Worm (Caenorhabditis elegans) whole organism, L2 larva: ENCODE data around the gene F22B7.1.
A peak's percentile ranks its signal among the peaks of the same experiment; 100 is the strongest.

Experiments used
- C34F6.9 ChIP-seq: fragments of 150-350 bp; optimal IDR thresholded peaks from 2 replicates; lab custom pipeline; 2014; ENCODE audit warnings: missing biosample characterization, missing genetic modification characterization
- F13H6.1 ChIP-seq: sonication (generic microtip); optimal IDR thresholded peaks from 2 replicates; lab custom pipeline; 2016; ENCODE audit warnings: missing genetic modification characterization, missing compliant biosample characterization
- Y55F3AM.14 ChIP-seq: fragments of 200-800 bp; sonication (Bioruptor generic); optimal IDR thresholded peaks from 2 replicates; lab custom pipeline; 2018; ENCODE audit warnings: mild to moderate bottlenecking, missing genetic modification characterization, missing compliant biosample characterization
- ZK546.5 ChIP-seq: sonication (generic microtip); optimal IDR thresholded peaks from 2 replicates; lab custom pipeline; 2017; ENCODE audit warnings: missing biosample characterization, missing genetic modification characterization
- alr-1 ChIP-seq: fragments of 150-350 bp; optimal IDR thresholded peaks from 2 replicates; lab custom pipeline; 2014; ENCODE audit warnings: missing biosample characterization, missing genetic modification characterization
- aly-2 ChIP-seq: fragments of 150-350 bp; optimal IDR thresholded peaks from 2 replicates; lab custom pipeline; 2014; ENCODE audit warnings: missing biosample characterization, missing genetic modification characterization
- ama-1 ChIP-seq: fragments of 150-350 bp; optimal IDR thresholded peaks from 2 replicates; lab custom pipeline; 2018; ENCODE audit warnings: inconsistent platforms
- blmp-1 ChIP-seq: sonication (generic microtip); optimal IDR thresholded peaks from 2 replicates; lab custom pipeline; 2017; ENCODE audit warnings: missing genetic modification characterization, mild to moderate bottlenecking, missing compliant biosample characterization, antibody characterized with exemption, moderate library complexity; ENCODE audit not compliant: insufficient read depth
- ceh-16 ChIP-seq: fragments of 150-350 bp; optimal IDR thresholded peaks from 2 replicates; lab custom pipeline; 2014; ENCODE audit warnings: missing biosample characterization, missing genetic modification characterization
- ceh-82 ChIP-seq: fragments of 150-350 bp; optimal IDR thresholded peaks from 2 replicates; lab custom pipeline; 2014; ENCODE audit warnings: missing biosample characterization, missing genetic modification characterization
- crh-2 ChIP-seq: sonication (generic microtip); optimal IDR thresholded peaks from 2 replicates; lab custom pipeline; 2017; ENCODE audit warnings: missing biosample characterization, missing genetic modification characterization
- egl-27 ChIP-seq: sonication (generic microtip); optimal IDR thresholded peaks from 3 replicates; lab custom pipeline; 2017; ENCODE audit warnings: missing biosample characterization, missing genetic modification reagents, missing genetic modification characterization
- elt-3 ChIP-seq: sonication (generic microtip); optimal IDR thresholded peaks from 2 replicates; lab custom pipeline; 2017; ENCODE audit warnings: missing biosample characterization, missing genetic modification characterization
- fos-1 ChIP-seq: fragments of 150-350 bp; optimal IDR thresholded peaks from 2 replicates; lab custom pipeline; 2014; ENCODE audit warnings: missing biosample characterization, missing genetic modification characterization
- lin-11 ChIP-seq: fragments of 150-350 bp; sonication (generic microtip); optimal IDR thresholded peaks from 2 replicates; lab custom pipeline; 2014; ENCODE audit warnings: missing biosample characterization, missing genetic modification characterization, inconsistent platforms, mixed read lengths
- lin-13 ChIP-seq: fragments of 150-350 bp; optimal IDR thresholded peaks from 2 replicates; lab custom pipeline; 2014; ENCODE audit warnings: missing biosample characterization, missing genetic modification reagents, missing genetic modification characterization
- lin-39 ChIP-seq: fragments of 150-350 bp; optimal IDR thresholded peaks from 2 replicates; lab custom pipeline; 2014; ENCODE audit warnings: missing biosample characterization, missing genetic modification reagents, missing genetic modification characterization
- lsy-2 ChIP-seq, 2 experiments: fragments of 150-350 bp in 1 of 2; sonication (generic microtip) in 1 of 2; optimal IDR thresholded peaks; 2 replicates each; lab custom pipeline; 2014 to 2017; ENCODE audit warnings: missing biosample characterization in 2 of 2, missing genetic modification characterization in 2 of 2
- mab-5 ChIP-seq: fragments of 150-350 bp; optimal IDR thresholded peaks from 2 replicates; lab custom pipeline; 2014; ENCODE audit warnings: missing biosample characterization, missing genetic modification characterization
- mbf-1 ChIP-seq: sonication (generic microtip); optimal IDR thresholded peaks from 2 replicates; lab custom pipeline; 2017; ENCODE audit warnings: missing biosample characterization, missing genetic modification characterization
- mdl-1 ChIP-seq, 2 experiments: fragments of 150-350 bp in 1 of 2; sonication (generic microtip) in 1 of 2; optimal IDR thresholded peaks; 2 replicates each; lab custom pipeline; 2017; ENCODE audit warnings: missing biosample characterization in 2 of 2, missing genetic modification characterization in 2 of 2
- nhr-10 ChIP-seq: sonication (generic microtip); optimal IDR thresholded peaks from 2 replicates; lab custom pipeline; 2017; ENCODE audit warnings: missing biosample characterization, missing genetic modification characterization
- nhr-11 ChIP-seq: fragments of 150-350 bp; optimal IDR thresholded peaks from 2 replicates; lab custom pipeline; 2014; ENCODE audit warnings: missing biosample characterization, missing genetic modification characterization
- nhr-12 ChIP-seq: fragments of 150-350 bp; optimal IDR thresholded peaks from 2 replicates; lab custom pipeline; 2014; ENCODE audit warnings: missing biosample characterization, missing genetic modification characterization
- nhr-129 ChIP-seq: fragments of 150-350 bp; optimal IDR thresholded peaks from 2 replicates; lab custom pipeline; 2014; ENCODE audit warnings: missing biosample characterization, missing genetic modification characterization
- nhr-23 ChIP-seq: fragments of 150-350 bp; optimal IDR thresholded peaks from 2 replicates; lab custom pipeline; 2014; ENCODE audit warnings: missing biosample characterization, missing genetic modification reagents, missing genetic modification characterization
- nhr-25 ChIP-seq: fragments of 150-350 bp; sonication (generic microtip); optimal IDR thresholded peaks from 3 replicates; lab custom pipeline; 2014; ENCODE audit warnings: missing biosample characterization, missing genetic modification characterization
- nhr-77 ChIP-seq: fragments of 150-350 bp; optimal IDR thresholded peaks from 2 replicates; lab custom pipeline; 2014; ENCODE audit warnings: missing biosample characterization, missing genetic modification characterization
- peb-1 ChIP-seq: fragments of 150-350 bp; optimal IDR thresholded peaks from 2 replicates; lab custom pipeline; 2014; ENCODE audit warnings: missing biosample characterization, missing genetic modification characterization
- sem-4 ChIP-seq: fragments of 150-350 bp; optimal IDR thresholded peaks from 2 replicates; lab custom pipeline; 2014; ENCODE audit warnings: missing biosample characterization, missing genetic modification reagents, missing genetic modification characterization
- sma-3 ChIP-seq: sonication (generic microtip); optimal IDR thresholded peaks from 2 replicates; lab custom pipeline; 2016; ENCODE audit warnings: missing genetic modification reagents, missing genetic modification characterization, missing compliant biosample characterization
- sma-9 ChIP-seq, 2 experiments: fragments of 150-350 bp in 1 of 2; sonication (generic microtip) in 1 of 2; optimal IDR thresholded peaks; 2 replicates each; lab custom pipeline; 2014 to 2016; ENCODE audit warnings: missing genetic modification characterization in 2 of 2, mild to moderate bottlenecking in 1 of 2, missing biosample characterization in 1 of 2, missing compliant biosample characterization in 1 of 2, missing genetic modification reagents in 1 of 2, moderate library complexity in 1 of 2
- unc-39 ChIP-seq: fragments of 150-350 bp; optimal IDR thresholded peaks from 2 replicates; lab custom pipeline; 2014; ENCODE audit warnings: missing biosample characterization, missing genetic modification characterization
- unc-55 ChIP-seq: fragments of 150-350 bp; sonication (generic microtip); optimal IDR thresholded peaks from 3 replicates; lab custom pipeline; 2014; ENCODE audit warnings: missing biosample characterization, missing genetic modification reagents, missing genetic modification characterization
- unc-62 ChIP-seq: fragments of 150-350 bp; optimal IDR thresholded peaks from 2 replicates; lab custom pipeline; 2014; ENCODE audit warnings: missing biosample characterization, missing genetic modification reagents, missing genetic modification characterization
- ztf-1 ChIP-seq: fragments of 200-800 bp; sonication (Bioruptor generic); conservative IDR thresholded peaks from 2 replicates; pipeline ENCODE4 v1.3.6; 2022; ENCODE audit warnings: missing genetic modification characterization, missing compliant biosample characterization
- ztf-4 ChIP-seq: fragments of 150-350 bp; optimal IDR thresholded peaks from 2 replicates; lab custom pipeline; 2014; ENCODE audit warnings: missing biosample characterization, missing genetic modification characterization

Gene F22B7.1

DNA sequence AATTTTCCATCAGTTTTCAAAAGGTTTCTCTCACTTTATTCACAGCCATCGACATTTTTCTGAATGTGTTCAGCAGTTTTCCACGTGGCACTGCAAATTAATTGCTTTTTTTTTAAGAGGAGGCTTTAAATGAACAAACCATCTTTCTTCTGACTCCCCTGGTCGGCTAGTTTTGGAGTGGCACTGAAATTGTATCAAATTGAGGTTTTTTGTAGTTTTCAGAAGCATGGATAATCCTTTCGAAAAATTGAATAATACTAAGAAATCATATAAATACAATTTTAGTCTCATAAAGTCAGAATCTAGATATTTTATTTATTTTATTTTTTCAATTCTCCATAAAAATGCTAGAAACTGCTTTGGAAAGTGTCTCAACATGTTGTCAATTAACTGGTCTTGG lies 39.6 kb downstream of the F22B7.1 start, which contains the start of gene B0303.16:
Gene B0303.16, plus strand, starts transcription at position 301 of the 400 bp plus-strand sequence.
- TF ChIP-seq lin-39 (tag; lab: Kevin White, UChicago): no peak
- TF ChIP-seq sma-9 (GFP tag; optimal IDR thresholded peaks at IDR 0.05; lab: Kevin White, UChicago): no peak
- no peak for TF ChIP-seq sma-9 (tag; optimal IDR thresholded peaks at IDR 0.05; lab: Kevin White, UChicago)
- TF ChIP-seq nhr-10: no peak
- TF ChIP-seq crh-2 (tag; lab: Kevin White, UChicago): no peak
- no peak for TF ChIP-seq ceh-16 (tag; lab: Kevin White, UChicago)
- TF ChIP-seq ama-1 (lab: Kevin White, UChicago): no peak
- TF ChIP-seq ztf-1 (GFP tag; lab: Robert Waterston, UW): no peak
- no peak for TF ChIP-seq nhr-11
- TF ChIP-seq egl-27 (tag; lab: Kevin White, UChicago): no peak
- TF ChIP-seq nhr-12 (tag; lab: Kevin White, UChicago): no peak
- no peak for TF ChIP-seq fos-1
- TF ChIP-seq sem-4 (tag; lab: Kevin White, UChicago): no peak
- TF ChIP-seq peb-1 (tag; lab: Kevin White, UChicago): no peak
- TF ChIP-seq unc-55: no peak

DNA sequence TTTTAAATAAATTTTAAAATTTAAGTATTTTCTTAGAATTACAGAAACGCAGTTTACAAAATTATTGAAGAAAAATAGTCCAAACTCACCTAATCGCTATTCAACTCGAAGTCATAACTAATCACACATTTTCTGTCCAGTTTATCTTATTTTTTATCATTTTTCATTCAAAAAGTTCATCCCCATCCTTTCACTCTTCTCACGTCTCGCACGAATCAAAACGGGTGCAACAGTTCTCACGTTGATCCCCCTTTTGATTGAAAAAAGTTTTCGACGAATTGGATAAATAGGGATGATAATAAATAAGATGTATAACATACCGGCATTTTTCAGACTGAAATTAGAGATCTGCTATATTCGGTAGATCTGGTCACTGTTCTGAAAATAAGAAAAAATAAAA lies 44.6 kb downstream of the F22B7.1 start:
- TF ChIP-seq blmp-1 (peak; percentile 67), unc-55 (no peak), sma-9 (GFP tag; optimal IDR thresholded peaks at IDR 0.05; lab: Kevin White, UChicago) (peak; percentile 48), sma-9 (tag; optimal IDR thresholded peaks at IDR 0.05; lab: Kevin White, UChicago) (no peak)

DNA sequence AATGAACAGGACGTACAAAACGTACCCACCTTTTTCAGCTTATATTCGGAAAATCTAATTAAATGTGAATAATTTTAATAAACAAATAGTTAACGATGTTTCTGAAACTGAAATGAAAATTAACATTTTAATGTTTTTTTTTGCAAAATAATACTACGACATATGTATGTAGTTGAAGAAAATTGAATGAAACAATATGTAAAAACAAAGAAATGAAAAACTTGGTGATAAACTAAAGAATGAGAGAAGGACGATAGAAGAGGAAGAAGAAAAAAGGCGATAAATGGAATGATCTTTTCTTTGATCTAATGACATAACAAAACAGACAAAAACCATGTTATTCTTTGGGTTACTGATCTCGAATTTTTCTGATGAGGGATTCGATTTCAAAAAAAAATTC lies 45.2 kb downstream of the F22B7.1 start, which contains the start of gene B0303.11:
Gene B0303.11, minus strand, starts transcription at position 101 of the 400 bp plus-strand sequence.
- TF ChIP-seq mab-5: no peak
- no peak for TF ChIP-seq nhr-23 (tag; lab: Kevin White, UChicago)
- no peak for TF ChIP-seq ztf-4 (tag; lab: Kevin White, UChicago)
- no peak for TF ChIP-seq ZK546.5 (tag; lab: Kevin White, UChicago)
- no peak for TF ChIP-seq nhr-129 (tag; lab: Kevin White, UChicago)
- TF ChIP-seq crh-2 (tag; lab: Kevin White, UChicago): no peak
- no peak for TF ChIP-seq egl-27 (tag; lab: Kevin White, UChicago)
- no peak for TF ChIP-seq unc-62 (GFP tag; lab: Kevin White, UChicago)
- TF ChIP-seq Y55F3AM.14: no peak
- TF ChIP-seq nhr-25 (tag; lab: Kevin White, UChicago): no peak
- TF ChIP-seq lsy-2 (tag; optimal IDR thresholded peaks at IDR 0.05; lab: Kevin White, UChicago): no peak
- no peak for TF ChIP-seq lin-11 (tag; lab: Kevin White, UChicago)
- TF ChIP-seq nhr-77: no peak
- TF ChIP-seq, all 48 proteins: peak for 0

DNA sequence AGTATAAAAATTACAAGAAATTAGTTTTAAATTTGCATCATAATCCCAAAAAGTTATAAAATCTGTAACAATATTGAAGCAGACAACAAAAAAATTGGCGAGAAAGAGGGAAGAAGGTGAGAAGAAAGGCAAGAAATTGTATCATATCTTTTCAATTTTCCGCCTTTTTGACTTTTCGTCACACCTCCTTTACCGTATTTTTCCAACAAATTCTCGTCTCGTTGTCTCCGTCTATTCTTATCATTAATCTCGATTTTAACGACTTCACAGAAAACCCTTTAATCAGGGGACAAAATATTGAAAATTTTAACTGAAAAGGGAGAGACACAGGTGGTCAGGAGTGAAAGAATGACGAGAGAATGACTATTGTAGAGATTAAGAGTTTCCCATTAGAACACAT lies 47.8 kb downstream of the F22B7.1 start:
- TF ChIP-seq lin-39 (tag; lab: Kevin White, UChicago) (no peak), lin-13 (GFP tag; lab: Kevin White, UChicago) (no peak), C34F6.9 (tag; lab: Kevin White, UChicago) (no peak), unc-39 (tag; lab: Kevin White, UChicago) (no peak), nhr-129 (tag; lab: Kevin White, UChicago) (no peak), sma-3 (no peak)

DNA sequence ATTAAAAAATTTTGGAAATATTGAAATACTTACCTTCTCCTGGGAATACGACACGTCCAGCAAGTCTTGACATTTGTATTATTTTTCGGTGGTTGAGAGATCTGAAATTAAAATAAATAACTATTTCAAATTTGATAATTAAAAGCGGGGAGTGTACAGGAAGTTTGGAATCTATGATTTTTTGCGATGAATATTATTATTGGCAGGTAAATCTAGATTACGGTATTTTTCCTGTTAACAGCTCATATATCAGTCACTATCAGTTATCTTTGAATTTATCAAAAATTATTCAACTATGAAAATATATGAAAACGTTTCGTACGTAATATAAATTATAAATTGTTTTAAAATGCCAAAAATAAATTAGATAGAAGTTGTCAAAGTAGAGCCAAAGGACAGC lies 50.9 kb downstream of the F22B7.1 start, which contains the start of gene B0303.14:
Gene B0303.14, minus strand, starts transcription at position 101 of the 400 bp plus-strand sequence.
- TF ChIP-seq lin-11 (tag; lab: Kevin White, UChicago) (no peak), F13H6.1 (no peak), nhr-10 (no peak), ZK546.5 (tag; lab: Kevin White, UChicago) (no peak), sma-9 (GFP tag; optimal IDR thresholded peaks at IDR 0.05; lab: Kevin White, UChicago) (no peak), sma-9 (tag; optimal IDR thresholded peaks at IDR 0.05; lab: Kevin White, UChicago) (no peak), alr-1 (no peak), unc-39 (tag; lab: Kevin White, UChicago) (no peak), Y55F3AM.14 (no peak), nhr-129 (tag; lab: Kevin White, UChicago) (no peak), elt-3 (tag; lab: Kevin White, UChicago) (no peak), mbf-1 (tag; lab: Kevin White, UChicago) (no peak), mdl-1 (tag; optimal IDR thresholded peaks at IDR 0.05; lab: Kevin White, UChicago) (no peak), C34F6.9 (tag; lab: Kevin White, UChicago) (no peak), aly-2 (tag; lab: Kevin White, UChicago) (no peak), ceh-82 (tag; lab: Kevin White, UChicago) (no peak), unc-55 (no peak)
